Worm (Caenorhabditis elegans) whole organism, L1 larva: ENCODE measurements around the gene ugt-48.

ENCODE experiments used
- C04F5.9 ChIP-seq: sonication (generic microtip); optimal IDR thresholded peaks from 2 replicates; lab custom pipeline; 2016; ENCODE audit warnings: missing genetic modification characterization, missing compliant biosample characterization
- C34B4.2 ChIP-seq: sonication (generic microtip); optimal IDR thresholded peaks from 2 replicates; lab custom pipeline; 2017; ENCODE audit warnings: mild to moderate bottlenecking, missing genetic modification characterization, missing compliant biosample characterization
- Y116A8C.19 ChIP-seq: sonication (generic microtip); optimal IDR thresholded peaks from 2 replicates; lab custom pipeline; 2016; ENCODE audit warnings: missing compliant biosample characterization, missing genetic modification characterization, borderline replicate concordance
- aha-1 ChIP-seq: fragments of 150-350 bp; optimal IDR thresholded peaks from 2 replicates; lab custom pipeline; 2014; ENCODE audit warnings: missing biosample characterization, missing genetic modification characterization
- aly-2 ChIP-seq: fragments of 150-350 bp; optimal IDR thresholded peaks from 2 replicates; lab custom pipeline; 2014; ENCODE audit warnings: missing biosample characterization, missing genetic modification characterization
- ama-1 ChIP-seq: fragments of 150-350 bp; optimal IDR thresholded peaks from 2 replicates; lab custom pipeline; 2014
- ceh-8 ChIP-seq: fragments of 200-800 bp; sonication (Bioruptor generic); optimal IDR thresholded peaks from 2 replicates; lab custom pipeline; 2018; ENCODE audit warnings: mild to moderate bottlenecking, missing genetic modification characterization, moderate library complexity, missing compliant biosample characterization
- ceh-82 ChIP-seq, 3 experiments: fragments of 150-350 bp in 1 of 3; sonication (generic microtip) in 2 of 3; optimal IDR thresholded peaks; 2 replicates each; lab custom pipeline; 2014 to 2017; ENCODE audit warnings: missing biosample characterization in 3 of 3, missing genetic modification characterization in 3 of 3
- ceh-88 ChIP-seq: fragments of 200-800 bp; sonication (Bioruptor generic); IDR thresholded peaks from 2 replicates; pipeline ENCODE4 v1.3.6; 2022; ENCODE audit warnings: missing genetic modification characterization, missing compliant biosample characterization
- ets-5 ChIP-seq: fragments of 200-800 bp; sonication (Bioruptor generic); IDR thresholded peaks from 2 replicates; pipeline ENCODE4 v1.3.6; 2022; ENCODE audit warnings: missing genetic modification characterization, missing compliant biosample characterization
- fkh-10 ChIP-seq: sonication (generic microtip); optimal IDR thresholded peaks from 2 replicates; lab custom pipeline; 2017; ENCODE audit warnings: missing biosample characterization, missing genetic modification reagents, missing genetic modification characterization
- fos-1 ChIP-seq: fragments of 150-350 bp; optimal IDR thresholded peaks from 2 replicates; lab custom pipeline; 2014; ENCODE audit warnings: missing biosample characterization, missing genetic modification characterization
- grh-1 ChIP-seq: fragments of 200-800 bp; sonication (Bioruptor generic); IDR thresholded peaks from 2 replicates; pipeline ENCODE4 v1.3.6; 2022; ENCODE audit warnings: missing genetic modification reagents, missing genetic modification characterization, missing compliant biosample characterization
- hlh-17 ChIP-seq: fragments of 200-800 bp; sonication (Bioruptor generic); optimal IDR thresholded peaks from 2 replicates; lab custom pipeline; 2018; ENCODE audit warnings: missing genetic modification characterization, mild to moderate bottlenecking, missing compliant biosample characterization, moderate library complexity, borderline replicate concordance
- hpl-2 ChIP-seq: fragments of 150-350 bp; optimal IDR thresholded peaks from 2 replicates; lab custom pipeline; 2014; ENCODE audit warnings: missing biosample characterization, missing genetic modification reagents, missing genetic modification characterization
- isw-1 ChIP-seq: fragments of 200-800 bp; sonication (Bioruptor generic); IDR thresholded peaks from 2 replicates; pipeline ENCODE4 v1.3.6; 2022; ENCODE audit warnings: missing genetic modification characterization, missing compliant biosample characterization
- jun-1 ChIP-seq: fragments of 150-350 bp; optimal IDR thresholded peaks from 2 replicates; lab custom pipeline; 2014; ENCODE audit warnings: missing biosample characterization, missing genetic modification reagents, missing genetic modification characterization
- lin-13 ChIP-seq: fragments of 150-350 bp; optimal IDR thresholded peaks from 2 replicates; lab custom pipeline; 2014; ENCODE audit warnings: missing biosample characterization, missing genetic modification reagents, missing genetic modification characterization
- lin-14 ChIP-seq: fragments of 200-800 bp; sonication (Bioruptor generic); optimal IDR thresholded peaks from 2 replicates; lab custom pipeline; 2018; ENCODE audit warnings: mild to moderate bottlenecking, missing genetic modification characterization, moderate library complexity, missing compliant biosample characterization
- lin-35 ChIP-seq, 2 experiments: fragments of 150-350 bp; optimal IDR thresholded peaks; 2 replicates each; lab custom pipeline; 2014; ENCODE audit warnings: missing biosample characterization in 2 of 2, missing genetic modification characterization in 2 of 2, missing genetic modification reagents in 2 of 2
- lin-39 ChIP-seq: fragments of 150-350 bp; optimal IDR thresholded peaks from 2 replicates; lab custom pipeline; 2014; ENCODE audit warnings: missing biosample characterization, missing genetic modification reagents, missing genetic modification characterization
- lsy-2 ChIP-seq, 2 experiments: fragments of 150-350 bp; optimal IDR thresholded peaks; 2 replicates each; lab custom pipeline; 2014; ENCODE audit warnings: missing biosample characterization in 2 of 2, missing genetic modification characterization in 2 of 2
- mab-9 ChIP-seq: fragments of 200-800 bp; sonication (Bioruptor generic); IDR thresholded peaks from 2 replicates; pipeline ENCODE4 v1.3.6; 2022; ENCODE audit warnings: missing genetic modification reagents, missing genetic modification characterization, missing compliant biosample characterization
- mdl-1 ChIP-seq, 2 experiments: fragments of 150-350 bp; optimal IDR thresholded peaks; 2 replicates each; lab custom pipeline; 2014 to 2017; ENCODE audit warnings: missing biosample characterization in 2 of 2, missing genetic modification characterization in 2 of 2, inconsistent platforms in 1 of 2
- mef-2 ChIP-seq: fragments of 150-350 bp; optimal IDR thresholded peaks from 2 replicates; lab custom pipeline; 2014; ENCODE audit warnings: missing biosample characterization, missing genetic modification characterization
- nhr-19 ChIP-seq: fragments of 200-800 bp; sonication (Bioruptor generic); conservative IDR thresholded peaks from 2 replicates; pipeline ENCODE4 v1.3.6; 2022; ENCODE audit warnings: missing genetic modification characterization, missing compliant biosample characterization
- nhr-237 ChIP-seq: fragments of 150-350 bp; optimal IDR thresholded peaks from 2 replicates; lab custom pipeline; 2014; ENCODE audit warnings: missing biosample characterization, missing genetic modification characterization
- nhr-71 ChIP-seq: sonication (generic microtip); optimal IDR thresholded peaks from 2 replicates; lab custom pipeline; 2016; ENCODE audit warnings: mild to moderate bottlenecking, missing genetic modification characterization, moderate library complexity, missing compliant biosample characterization
- nhr-76 ChIP-seq: sonication (generic microtip); optimal IDR thresholded peaks from 2 replicates; lab custom pipeline; 2017; ENCODE audit warnings: missing biosample characterization, missing genetic modification characterization
- nhr-84 ChIP-seq: sonication (generic microtip); optimal IDR thresholded peaks from 2 replicates; lab custom pipeline; 2017; ENCODE audit warnings: missing biosample characterization, missing genetic modification characterization
- nhr-85 ChIP-seq: sonication (generic microtip); peaks from one replicate; lab custom pipeline; 2016; ENCODE audit warnings: missing genetic modification characterization, inconsistent platforms, missing compliant biosample characterization
- pag-3 ChIP-seq: sonication (generic microtip); optimal IDR thresholded peaks from 2 replicates; lab custom pipeline; 2017; ENCODE audit warnings: missing genetic modification characterization, mild to moderate bottlenecking, missing compliant biosample characterization, antibody characterized with exemption, borderline replicate concordance; ENCODE audit not compliant: insufficient read depth
- pax-3 ChIP-seq: fragments of 200-800 bp; sonication (Bioruptor generic); optimal IDR thresholded peaks from 2 replicates; lab custom pipeline; 2018; ENCODE audit warnings: mild to moderate bottlenecking, missing genetic modification characterization, moderate library complexity, missing compliant biosample characterization
- sup-37 ChIP-seq: fragments of 200-800 bp; sonication (Bioruptor generic); optimal IDR thresholded peaks from 2 replicates; lab custom pipeline; 2018; ENCODE audit warnings: mild to moderate bottlenecking, missing genetic modification characterization, missing compliant biosample characterization
- tlp-1 ChIP-seq: fragments of 150-350 bp; optimal IDR thresholded peaks from 2 replicates; lab custom pipeline; 2014; ENCODE audit warnings: missing biosample characterization, missing genetic modification characterization
- unc-130 ChIP-seq: fragments of 150-350 bp; optimal IDR thresholded peaks from 2 replicates; lab custom pipeline; 2017; ENCODE audit warnings: missing biosample characterization, missing genetic modification characterization, inconsistent platforms
- unc-30 ChIP-seq: sonication (generic microtip); optimal IDR thresholded peaks from 2 replicates; lab custom pipeline; 2017; ENCODE audit warnings: missing biosample characterization, missing genetic modification characterization
- unc-62 ChIP-seq: fragments of 150-350 bp; optimal IDR thresholded peaks from 2 replicates; lab custom pipeline; 2014; ENCODE audit warnings: missing biosample characterization, missing genetic modification reagents, missing genetic modification characterization
- vab-15 ChIP-seq: sonication (generic microtip); optimal IDR thresholded peaks from 2 replicates; lab custom pipeline; 2017; ENCODE audit warnings: missing genotype, mild to moderate bottlenecking, missing genetic modification characterization, missing compliant biosample characterization
- xbp-1 ChIP-seq: sonication (generic microtip); optimal IDR thresholded peaks from 2 replicates; lab custom pipeline; 2016; ENCODE audit warnings: missing genetic modification characterization, missing compliant biosample characterization
- zag-1 ChIP-seq: fragments of 150-350 bp; optimal IDR thresholded peaks from 2 replicates; lab custom pipeline; 2014; ENCODE audit warnings: missing biosample characterization, missing genetic modification characterization
- ztf-4 ChIP-seq: fragments of 150-350 bp; optimal IDR thresholded peaks from 2 replicates; lab custom pipeline; 2014; ENCODE audit warnings: missing biosample characterization, missing genetic modification characterization

Gene ugt-48

ce11 chrV:5596391-5597030 lies 48.6 kb upstream of the ugt-48 start, which contains the start of gene zhit-1 (continued):
- TF ChIP-seq unc-30 (no peak), nhr-237 (tag; lab: Kevin White, UChicago) (no peak), pax-3 (tag; lab: Kevin White, UChicago) (no peak), C34B4.2 (tag; lab: Kevin White, UChicago) (no peak), unc-62 (GFP tag; lab: Kevin White, UChicago) (no peak), nhr-85 (tag; lab: Kevin White, UChicago) (peak; percentile 30), vab-15 (no peak), grh-1 (GFP tag; lab: Robert Waterston, UW) (no peak), ztf-4 (no peak), lin-35 (GFP tag; optimal IDR thresholded peaks at IDR 0.05; lab: Kevin White, UChicago) (peak; percentile 94 to 97), mef-2 (tag; lab: Kevin White, UChicago) (no peak), aha-1 (tag; lab: Kevin White, UChicago) (no peak), nhr-19 (GFP tag; lab: Robert Waterston, UW) (0 out of 2 replicates have a peak, but pooled peaks have one; percentile 6), fos-1 (tag; lab: Kevin White, UChicago) (no peak), lin-39 (no peak), fkh-10 (GFP tag; lab: Kevin White, UChicago) (no peak), jun-1 (tag; lab: Kevin White, UChicago) (no peak), mdl-1 (tag; optimal IDR thresholded peaks at IDR 0.05; lab: Kevin White, UChicago) (no peak), isw-1 (GFP tag; lab: Robert Waterston, UW) (peak; percentile 29; the same call in 1 of the 2 replicates), zag-1 (no peak), lin-13 (GFP tag; lab: Kevin White, UChicago) (no peak), ceh-8 (GFP tag; lab: Kevin White, UChicago) (no peak), hlh-17 (GFP tag; lab: Kevin White, UChicago) (no peak), sup-37 (no peak), pag-3 (tag; lab: Kevin White, UChicago) (no peak), Y116A8C.19 (tag; lab: Kevin White, UChicago) (no peak), C04F5.9 (no peak), ceh-88 (no peak), nhr-71 (tag; lab: Kevin White, UChicago) (peak; percentile 47), ama-1 (no peak), unc-130 (tag; lab: Kevin White, UChicago) (peak; percentile 61), xbp-1 (tag; lab: Kevin White, UChicago) (peak; percentile 15), aly-2 (tag; lab: Kevin White, UChicago) (no peak), lin-14 (GFP tag; lab: Kevin White, UChicago) (no peak), ets-5 (GFP tag; lab: Robert Waterston, UW) (no peak), nhr-84 (tag; lab: Kevin White, UChicago) (no peak), mab-9 (GFP tag; lab: Robert Waterston, UW) (no peak), nhr-76 (no peak), lsy-2 (tag; optimal IDR thresholded peaks at IDR 0.05; lab: Kevin White, UChicago) (peak; percentile 21 to 70), ceh-82 (tag; optimal IDR thresholded peaks at IDR 0.05; lab: Kevin White, UChicago) (peak in 1 of 3 experiments; percentile 13), hpl-2 (GFP tag; lab: Kevin White, UChicago) (no peak)

ce11 chrV:5594315-5594714 lies 46.5 kb upstream of the ugt-48 start, which contains the start of gene crn-2:
Gene crn-2, plus strand, starts transcription at chrV:5594615.
- TF ChIP-seq grh-1 (GFP tag; lab: Robert Waterston, UW) (no peak), tlp-1 (tag; lab: Kevin White, UChicago) (no peak)
